Comparison of ENCODE assay signal across 3 worm cellular contexts in genomic region chrX:16931255-16932023, ce11.
TF ChIP-seq lines count a peak whose summit lies in the region.

No protein-coding gene starts in this region.

TF ChIP-seq in whole organism, L1 larva, 84 proteins besides CTCF, POLR2A, EP300 and RAD21 (continued from another document and continues in another):
- TF ChIP-seq ceh-90 (tag; optimal IDR thresholded peaks at IDR 0.05; lab: Kevin White, UChicago) (no peak), rnt-1 (tag; optimal IDR thresholded peaks at IDR 0.05; lab: Kevin White, UChicago) (peak; percentile 76), F16B12.6 (tag; optimal IDR thresholded peaks at IDR 0.05; lab: Kevin White, UChicago) (no peak), dpl-1 (GFP tag; optimal IDR thresholded peaks at IDR 0.05; lab: Kevin White, UChicago) (peak in 2 of 3 experiments; percentile 26 to 29), nhr-71 (tag; optimal IDR thresholded peaks at IDR 0.05; lab: Kevin White, UChicago) (peak; percentile 77), tbx-2 (tag; optimal IDR thresholded peaks at IDR 0.05; lab: Kevin White, UChicago) (no peak), ceh-88 (GFP tag; IDR thresholded peaks at IDR 0.05; lab: Robert Waterston, UW) (peak; percentile 79), egl-27 (tag; optimal IDR thresholded peaks at IDR 0.05; lab: Kevin White, UChicago) (peak in 1 of 2 experiments; percentile 38), ztf-11 (tag; optimal IDR thresholded peaks at IDR 0.05; lab: Kevin White, UChicago) (no peak), unc-30 (tag; optimal IDR thresholded peaks at IDR 0.05; lab: Kevin White, UChicago) (no peak), unc-86 (tag; optimal IDR thresholded peaks at IDR 0.05; lab: Kevin White, UChicago) (no peak), mab-9 (GFP tag; IDR thresholded peaks at IDR 0.05; lab: Robert Waterston, UW) (peak; percentile 83), sup-37 (GFP tag; optimal IDR thresholded peaks at IDR 0.05; lab: Kevin White, UChicago) (peak; percentile 34), ceh-8 (GFP tag; optimal IDR thresholded peaks at IDR 0.05; lab: Kevin White, UChicago) (no peak), fkh-8 (tag; optimal IDR thresholded peaks at IDR 0.05; lab: Kevin White, UChicago) (no peak), nhr-85 (tag; lab: Kevin White, UChicago) (peak; percentile 89), nhr-90 (tag; optimal IDR thresholded peaks at IDR 0.05; lab: Kevin White, UChicago; ENCODE audit: poor library complexity) (peak; percentile 50), mef-2 (tag; optimal IDR thresholded peaks at IDR 0.05; lab: Kevin White, UChicago) (no peak), pqm-1 (tag; optimal IDR thresholded peaks at IDR 0.05; lab: Kevin White, UChicago) (no peak), fos-1 (tag; optimal IDR thresholded peaks at IDR 0.05; lab: Kevin White, UChicago) (no peak), skn-1 (tag; optimal IDR thresholded peaks at IDR 0.05; lab: Kevin White, UChicago) (peak; percentile 37), unc-62 (GFP tag; optimal IDR thresholded peaks at IDR 0.05; lab: Kevin White, UChicago) (no peak), nhr-12 (tag; optimal IDR thresholded peaks at IDR 0.05; lab: Kevin White, UChicago) (no peak), irx-1 (tag; optimal IDR thresholded peaks at IDR 0.05; lab: Kevin White, UChicago) (no peak), nhr-47 (tag; optimal IDR thresholded peaks at IDR 0.05; lab: Kevin White, UChicago) (peak; percentile 47), nhr-84 (tag; optimal IDR thresholded peaks at IDR 0.05; lab: Kevin White, UChicago) (peak; percentile 12), mdl-1 (tag; optimal IDR thresholded peaks at IDR 0.05; lab: Kevin White, UChicago) (peak in 1 of 2 experiments; percentile 5), ztf-4 (tag; optimal IDR thresholded peaks at IDR 0.05; lab: Kevin White, UChicago) (peak; percentile 76), ceh-63 (GFP tag; optimal IDR thresholded peaks at IDR 0.05; lab: Kevin White, UChicago) (no peak), dsc-1 (tag; optimal IDR thresholded peaks at IDR 0.05; lab: Kevin White, UChicago) (peak; percentile 11), pag-3 (tag; optimal IDR thresholded peaks at IDR 0.05; lab: Kevin White, UChicago; ENCODE audit: borderline replicate concordance, insufficient read depth) (no peak), nhr-237 (tag; optimal IDR thresholded peaks at IDR 0.05; lab: Kevin White, UChicago) (no peak), nhr-11 (tag; optimal IDR thresholded peaks at IDR 0.05; lab: Kevin White, UChicago) (no peak), zag-1 (tag; optimal IDR thresholded peaks at IDR 0.05; lab: Kevin White, UChicago) (no peak), vab-15 (tag; optimal IDR thresholded peaks at IDR 0.05; lab: Kevin White, UChicago) (no peak), aly-2 (tag; optimal IDR thresholded peaks at IDR 0.05; lab: Kevin White, UChicago) (no peak), hlh-17 (GFP tag; optimal IDR thresholded peaks at IDR 0.05; lab: Kevin White, UChicago; ENCODE audit: borderline replicate concordance) (no peak), xbp-1 (tag; optimal IDR thresholded peaks at IDR 0.05; lab: Kevin White, UChicago) (no peak), ces-1 (GFP tag; optimal IDR thresholded peaks at IDR 0.05; lab: Kevin White, UChicago) (no peak), Y116A8C.19 (tag; optimal IDR thresholded peaks at IDR 0.05; lab: Kevin White, UChicago; ENCODE audit: borderline replicate concordance) (no peak), lin-39 (tag; optimal IDR thresholded peaks at IDR 0.05; lab: Kevin White, UChicago) (no peak), pax-3 (tag; optimal IDR thresholded peaks at IDR 0.05; lab: Kevin White, UChicago) (peak; percentile 47), jun-1 (tag; optimal IDR thresholded peaks at IDR 0.05; lab: Kevin White, UChicago) (no peak), ets-5 (GFP tag; IDR thresholded peaks at IDR 0.05; lab: Robert Waterston, UW) (0 out of 2 replicates have a peak, but pooled peaks have one; percentile 89), ama-1 (optimal IDR thresholded peaks at IDR 0.05; lab: Kevin White, UChicago) (peak; percentile 99)

TF ChIP-seq in whole organism, L3 larva, 47 proteins besides CTCF, POLR2A, EP300 and RAD21 (continued from another document):
- TF ChIP-seq lsy-12 (tag; optimal IDR thresholded peaks at IDR 0.05; lab: Kevin White, UChicago): peak; percentile 18
- TF ChIP-seq mdl-1 (tag; optimal IDR thresholded peaks at IDR 0.05; lab: Kevin White, UChicago): no peak
- no peak for TF ChIP-seq zag-1 (tag; optimal IDR thresholded peaks at IDR 0.05; lab: Kevin White, UChicago)
- no peak for TF ChIP-seq ceh-16 (tag; optimal IDR thresholded peaks at IDR 0.05; lab: Kevin White, UChicago)
- no peak for TF ChIP-seq elt-1 (tag; optimal IDR thresholded peaks at IDR 0.05; lab: Kevin White, UChicago)
- peak; percentile 87 for TF ChIP-seq pha-4 (tag; optimal IDR thresholded peaks at IDR 0.05; lab: Kevin White, UChicago)
- TF ChIP-seq ama-1 (optimal IDR thresholded peaks at IDR 0.05; lab: Kevin White, UChicago): peak; percentile 100
- TF ChIP-seq sea-2 (GFP tag; optimal IDR thresholded peaks at IDR 0.05; lab: Kevin White, UChicago): no peak
- TF ChIP-seq daf-12 (tag; optimal IDR thresholded peaks at IDR 0.05; lab: Kevin White, UChicago): no peak
- no peak for TF ChIP-seq fos-1 (tag; optimal IDR thresholded peaks at IDR 0.05; lab: Kevin White, UChicago)
- TF ChIP-seq nhr-28 (tag; optimal IDR thresholded peaks at IDR 0.05; lab: Kevin White, UChicago): no peak
- TF ChIP-seq lin-15B (tag; optimal IDR thresholded peaks at IDR 0.05; lab: Kevin White, UChicago): no peak
- no peak for TF ChIP-seq ceh-9 (tag; optimal IDR thresholded peaks at IDR 0.05; lab: Kevin White, UChicago)
- TF ChIP-seq R02D3.7 (tag; optimal IDR thresholded peaks at IDR 0.05; lab: Kevin White, UChicago): no peak
- TF ChIP-seq aly-2 (tag; optimal IDR thresholded peaks at IDR 0.05; lab: Kevin White, UChicago): no peak
- TF ChIP-seq unc-62 (GFP tag; optimal IDR thresholded peaks at IDR 0.05; lab: Kevin White, UChicago): no peak
- TF ChIP-seq fkh-2 (tag; optimal IDR thresholded peaks at IDR 0.05; lab: Kevin White, UChicago): peak; percentile 20
- no peak for TF ChIP-seq egl-27 (tag; optimal IDR thresholded peaks at IDR 0.05; lab: Kevin White, UChicago)
- peak; percentile 66 for TF ChIP-seq nhr-43 (tag; optimal IDR thresholded peaks at IDR 0.05; lab: Kevin White, UChicago; ENCODE audit: poor library complexity, severe bottlenecking)
- no peak for TF ChIP-seq mml-1 (tag; optimal IDR thresholded peaks at IDR 0.05; lab: Kevin White, UChicago)
- TF ChIP-seq nhr-11 (tag; optimal IDR thresholded peaks at IDR 0.05; lab: Kevin White, UChicago): no peak
- peak; percentile 12 for TF ChIP-seq jun-1 (tag; optimal IDR thresholded peaks at IDR 0.05; lab: Kevin White, UChicago)
- no peak for TF ChIP-seq ZK546.5 (tag; optimal IDR thresholded peaks at IDR 0.05; lab: Kevin White, UChicago)
- no peak for TF ChIP-seq snpc-4 (tag; optimal IDR thresholded peaks at IDR 0.05; lab: Kevin White, UChicago)
- TF ChIP-seq fkh-10 (GFP tag; optimal IDR thresholded peaks at IDR 0.05; lab: Kevin White, UChicago): no peak
- TF ChIP-seq egl-5 (tag; optimal IDR thresholded peaks at IDR 0.05; lab: Kevin White, UChicago): peak; percentile 33
- no peak for TF ChIP-seq ceh-28 (tag; optimal IDR thresholded peaks at IDR 0.05; lab: Kevin White, UChicago)
- TF ChIP-seq nhr-77 (tag; optimal IDR thresholded peaks at IDR 0.05; lab: Kevin White, UChicago): no peak

TF ChIP-seq in whole organism, young adult, 124 proteins besides CTCF, POLR2A, EP300 and RAD21 (continued from another document and continues in another):
- TF ChIP-seq Y95B8A.8 (GFP tag; IDR thresholded peaks at IDR 0.05; lab: Robert Waterston, UW) (peak; percentile 92), egrh-3 (GFP tag; IDR thresholded peaks at IDR 0.05; lab: Robert Waterston, UW) (no peak), Y53F4B.3 (GFP tag; IDR thresholded peaks at IDR 0.05; lab: Robert Waterston, UW) (peak; percentile 51; the same call in 1 of the 2 replicates), F22D6.2 (tag; optimal IDR thresholded peaks at IDR 0.05; lab: Kevin White, UChicago) (no peak), ceh-40 (GFP tag; IDR thresholded peaks at IDR 0.05; lab: Robert Waterston, UW) (peak; percentile 77), B0035.1 (tag; optimal IDR thresholded peaks at IDR 0.05; lab: Kevin White, UChicago) (peak; percentile 44), Y53G8AR.9 (GFP tag; conservative IDR thresholded peaks at IDR 0.05; lab: Robert Waterston, UW) (peak; percentile 91), pbrm-1 (GFP tag; IDR thresholded peaks at IDR 0.05; lab: Robert Waterston, UW) (peak; percentile 75), F52B5.7 (tag; optimal IDR thresholded peaks at IDR 0.05; lab: Kevin White, UChicago) (peak; percentile 75), ztf-25 (GFP tag; IDR thresholded peaks at IDR 0.05; lab: Robert Waterston, UW) (no peak), lsy-27 (tag; optimal IDR thresholded peaks at IDR 0.05; lab: Kevin White, UChicago; ENCODE audit: borderline replicate concordance, insufficient read depth) (no peak), hlh-12 (tag; optimal IDR thresholded peaks at IDR 0.05; lab: Kevin White, UChicago) (peak; percentile 10), sptf-2 (GFP tag; optimal IDR thresholded peaks at IDR 0.05; lab: Kevin White, UChicago) (no peak), pha-4 (tag; optimal IDR thresholded peaks at IDR 0.05; lab: Kevin White, UChicago) (peak; percentile 30), ZK185.1 (tag; optimal IDR thresholded peaks at IDR 0.05; lab: Kevin White, UChicago; ENCODE audit: poor library complexity, severe bottlenecking) (no peak), bed-2 (GFP tag; IDR thresholded peaks at IDR 0.05; lab: Robert Waterston, UW) (no peak), rec-8 (tag; optimal IDR thresholded peaks at IDR 0.05; lab: Kevin White, UChicago) (no peak), lag-1 (GFP tag; IDR thresholded peaks at IDR 0.05; lab: Robert Waterston, UW) (no peak), ztf-18 (tag; optimal IDR thresholded peaks at IDR 0.05; lab: Kevin White, UChicago) (no peak), Y56A3A.18 (GFP tag; IDR thresholded peaks at IDR 0.05; lab: Robert Waterston, UW) (peak; percentile 26), athp-1 (tag; optimal IDR thresholded peaks at IDR 0.05; lab: Kevin White, UChicago) (peak; percentile 62), rpc-1 (optimal IDR thresholded peaks at IDR 0.05; lab: Kevin White, UChicago) (no peak), rpc-1 (tag; optimal IDR thresholded peaks at IDR 0.05; lab: Kevin White, UChicago) (no peak), bed-1 (GFP tag; IDR thresholded peaks at IDR 0.05; lab: Robert Waterston, UW) (no peak), F39B2.1 (GFP tag; IDR thresholded peaks at IDR 0.05; lab: Robert Waterston, UW) (peak; percentile 58; the same call in 1 of the 2 replicates), nfya-1 (tag; optimal IDR thresholded peaks at IDR 0.05; lab: Kevin White, UChicago; ENCODE audit: borderline replicate concordance, insufficient read depth) (no peak), ccch-3 (GFP tag; optimal IDR thresholded peaks at IDR 0.05; lab: Kevin White, UChicago) (no peak), madf-10 (tag; optimal IDR thresholded peaks at IDR 0.05; lab: Kevin White, UChicago) (no peak), F55B11.4 (tag; optimal IDR thresholded peaks at IDR 0.05; lab: Kevin White, UChicago; ENCODE audit: borderline replicate concordance, insufficient read depth) (no peak), Y67H2A.10 (GFP tag; conservative IDR thresholded peaks at IDR 0.05; lab: Robert Waterston, UW) (no peak; the same call in none of the 2 replicates), attf-3 (GFP tag; conservative IDR thresholded peaks at IDR 0.05; lab: Robert Waterston, UW) (peak; percentile 34; the same call in 1 of the 2 replicates), lir-1 (GFP tag; conservative IDR thresholded peaks at IDR 0.05; lab: Robert Waterston, UW) (0 out of 2 replicates have a peak, but pooled peaks have one; percentile 7), B0019.2 (GFP tag; conservative IDR thresholded peaks at IDR 0.05; lab: Robert Waterston, UW) (peak; percentile 8), F33H1.4 (GFP tag; IDR thresholded peaks at IDR 0.05; lab: Robert Waterston, UW) (peak; percentile 5; the same call in 1 of the 2 replicates), hrde-1 (tag; optimal IDR thresholded peaks at IDR 0.05; lab: Kevin White, UChicago; ENCODE audit: borderline replicate concordance) (no peak), unc-130 (GFP tag; optimal IDR thresholded peaks at IDR 0.05; lab: Kevin White, UChicago) (no peak), sea-2 (GFP tag; IDR thresholded peaks at IDR 0.05; lab: Robert Waterston, UW) (no peak), F57C9.4 (tag; optimal IDR thresholded peaks at IDR 0.05; lab: Kevin White, UChicago) (no peak), F37B4.10 (GFP tag; IDR thresholded peaks at IDR 0.05; lab: Robert Waterston, UW) (no peak), attf-6 (GFP tag; IDR thresholded peaks at IDR 0.05; lab: Robert Waterston, UW) (peak; percentile 19; the same call in 1 of the 2 replicates), lin-35 (GFP tag; optimal IDR thresholded peaks at IDR 0.05; lab: Kevin White, UChicago) (peak in 2 of 3 experiments; percentile 59 to 66), F57A8.1 (GFP tag; optimal IDR thresholded peaks at IDR 0.05; lab: Kevin White, UChicago) (no peak), ztf-3 (GFP tag; optimal IDR thresholded peaks at IDR 0.05; lab: Kevin White, UChicago) (peak; percentile 7), ekl-4 (GFP tag; IDR thresholded peaks at IDR 0.05; lab: Robert Waterston, UW) (0 out of 2 replicates have a peak, but pooled peaks have one; percentile 58), lin-40 (tag; optimal IDR thresholded peaks at IDR 0.05; lab: Kevin White, UChicago) (no peak), hsf-1 (GFP tag; IDR thresholded peaks at IDR 0.05; lab: Robert Waterston, UW) (peak; percentile 52; the same call in 1 of the 2 replicates), T07F8.4 (tag; optimal IDR thresholded peaks at IDR 0.05; lab: Kevin White, UChicago) (no peak), ztf-26 (tag; optimal IDR thresholded peaks at IDR 0.05; lab: Kevin White, UChicago) (peak; percentile 73), snpc-3.4 (tag; optimal IDR thresholded peaks at IDR 0.05; lab: Kevin White, UChicago) (no peak), lsl-1 (GFP tag; optimal IDR thresholded peaks at IDR 0.05; lab: Kevin White, UChicago) (no peak), nfyb-1 (GFP tag; IDR thresholded peaks at IDR 0.05; lab: Robert Waterston, UW) (peak; percentile 92), lin-26 (GFP tag; IDR thresholded peaks at IDR 0.05; lab: Robert Waterston, UW) (peak; percentile 65), dpl-1 (GFP tag; optimal IDR thresholded peaks at IDR 0.05; lab: Kevin White, UChicago) (no peak), ztf-22 (GFP tag; optimal IDR thresholded peaks at IDR 0.05; lab: Kevin White, UChicago) (no peak), cebp-1 (GFP tag; IDR thresholded peaks at IDR 0.05; lab: Robert Waterston, UW) (peak; percentile 38), cebp-1 (tag; optimal IDR thresholded peaks at IDR 0.05; lab: Kevin White, UChicago) (no peak), chd-7 (tag; optimal IDR thresholded peaks at IDR 0.05; lab: Kevin White, UChicago) (peak; percentile 37), let-526 (GFP tag; IDR thresholded peaks at IDR 0.05; lab: Robert Waterston, UW) (peak; percentile 76), snpc-4 (GFP tag; optimal IDR thresholded peaks at IDR 0.05; lab: Kevin White, UChicago) (peak; percentile 17), snpc-4 (tag; optimal IDR thresholded peaks at IDR 0.05; lab: Kevin White, UChicago) (no peak), lin-54 (GFP tag; optimal IDR thresholded peaks at IDR 0.05; lab: Kevin White, UChicago) (peak; percentile 31), egl-18 (GFP tag; IDR thresholded peaks at IDR 0.05; lab: Robert Waterston, UW) (peak; percentile 76), nfya-2 (GFP tag; IDR thresholded peaks at IDR 0.05; lab: Robert Waterston, UW) (peak; percentile 77), D2030.7 (GFP tag; IDR thresholded peaks at IDR 0.05; lab: Robert Waterston, UW) (no peak), repo-1 (tag; optimal IDR thresholded peaks at IDR 0.05; lab: Kevin White, UChicago) (peak; percentile 16), T26A5.8 (tag; optimal IDR thresholded peaks at IDR 0.05; lab: Kevin White, UChicago) (no peak), cebp-2 (GFP tag; IDR thresholded peaks at IDR 0.05; lab: Robert Waterston, UW) (peak; percentile 66; the same call in 1 of the 2 replicates), nhr-80 (tag; optimal IDR thresholded peaks at IDR 0.05; lab: Kevin White, UChicago) (no peak), mcd-1 (GFP tag; IDR thresholded peaks at IDR 0.05; lab: Robert Waterston, UW) (no peak; the same call in 1 of the 2 replicates)
